Worm (Caenorhabditis elegans): ENCODE measurements around the gene Y32G9A.3.

Y32G9A.3 gene

DNA sequence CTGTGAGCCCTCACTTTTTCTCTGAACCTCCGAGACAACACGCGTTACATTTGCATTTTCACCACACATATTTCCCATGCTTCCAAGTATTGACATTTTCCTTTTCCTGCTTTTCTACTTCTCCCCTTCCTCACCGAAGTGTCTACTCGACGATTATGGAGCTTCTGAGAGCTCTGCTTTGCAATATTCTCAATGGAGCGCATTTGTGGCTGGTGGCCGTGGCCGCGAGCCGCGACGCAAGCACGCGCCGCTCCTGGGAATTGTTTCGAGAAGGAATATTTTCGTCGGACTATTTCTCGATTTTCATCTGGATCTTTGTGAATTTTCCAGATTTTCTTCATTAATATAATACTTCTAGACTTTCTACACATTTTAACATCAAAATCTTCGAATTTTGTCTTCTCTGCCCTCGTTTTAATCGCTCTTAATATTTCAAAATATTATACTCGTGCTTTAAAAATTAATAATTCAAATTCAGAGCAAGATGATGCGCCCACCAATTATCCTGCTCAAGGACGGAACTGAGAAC, 39.4 kb upstream of the Y32G9A.3 start, which contains the start of the genes T10B5.4 and cct-7 (continued):
- TF ChIP-seq ceh-58 (GFP tag; IDR thresholded peaks at IDR 0.05) = no peak
- TF ChIP-seq egl-44 (GFP tag; IDR thresholded peaks at IDR 0.05) = peak; percentile 68; the same call in 1 of the 2 replicates
- peak; percentile 58 for TF ChIP-seq unc-62 (GFP tag; optimal IDR thresholded peaks at IDR 0.05)
- no peak for TF ChIP-seq ccch-3 (GFP tag; optimal IDR thresholded peaks at IDR 0.05)
- TF ChIP-seq lsy-27 (tag; optimal IDR thresholded peaks at IDR 0.05; ENCODE audit: borderline replicate concordance, insufficient read depth) = peak; percentile 13
- TF ChIP-seq pbrm-1 (GFP tag; IDR thresholded peaks at IDR 0.05) = peak; percentile 79
- peak; percentile 34 for TF ChIP-seq die-1 (tag; optimal IDR thresholded peaks at IDR 0.05)
- TF ChIP-seq mes-4 (tag; optimal IDR thresholded peaks at IDR 0.05) = no peak
- TF ChIP-seq D2030.7 (GFP tag; IDR thresholded peaks at IDR 0.05) = peak; percentile 83
- TF ChIP-seq Y56A3A.18 (GFP tag; IDR thresholded peaks at IDR 0.05) = no peak

DNA sequence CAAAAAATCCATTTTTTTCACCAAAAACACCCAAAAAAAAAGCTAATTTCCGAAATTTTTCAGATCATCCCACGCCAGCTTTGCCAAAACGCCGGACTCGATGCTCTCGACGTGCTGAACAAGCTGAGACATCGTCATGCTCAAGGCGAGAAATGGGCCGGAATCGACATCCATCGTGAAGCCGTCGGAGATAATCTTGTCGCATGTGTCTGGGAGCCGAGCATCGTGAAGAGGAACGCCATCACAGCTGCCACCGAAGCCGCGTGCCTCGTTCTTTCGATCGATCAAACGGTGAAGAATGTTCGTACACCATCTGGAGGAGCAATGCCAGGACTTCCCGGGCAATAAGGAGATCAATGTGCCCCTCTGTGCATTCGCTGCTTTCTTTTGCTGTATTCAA, 36.4 kb upstream of the Y32G9A.3 start:
- TF ChIP-seq lin-40 (tag; optimal IDR thresholded peaks at IDR 0.05) (no peak), madf-3 (GFP tag; IDR thresholded peaks at IDR 0.05) (0 out of 2 replicates have a peak, but pooled peaks have one; percentile 65), mcd-1 (GFP tag; IDR thresholded peaks at IDR 0.05) (0 out of 2 replicates have a peak, but pooled peaks have one; percentile 16), zfh-2 (GFP tag; conservative IDR thresholded peaks at IDR 0.05) (peak; percentile 74), hmg-20 (GFP tag; IDR thresholded peaks at IDR 0.05) (no peak)

DNA sequence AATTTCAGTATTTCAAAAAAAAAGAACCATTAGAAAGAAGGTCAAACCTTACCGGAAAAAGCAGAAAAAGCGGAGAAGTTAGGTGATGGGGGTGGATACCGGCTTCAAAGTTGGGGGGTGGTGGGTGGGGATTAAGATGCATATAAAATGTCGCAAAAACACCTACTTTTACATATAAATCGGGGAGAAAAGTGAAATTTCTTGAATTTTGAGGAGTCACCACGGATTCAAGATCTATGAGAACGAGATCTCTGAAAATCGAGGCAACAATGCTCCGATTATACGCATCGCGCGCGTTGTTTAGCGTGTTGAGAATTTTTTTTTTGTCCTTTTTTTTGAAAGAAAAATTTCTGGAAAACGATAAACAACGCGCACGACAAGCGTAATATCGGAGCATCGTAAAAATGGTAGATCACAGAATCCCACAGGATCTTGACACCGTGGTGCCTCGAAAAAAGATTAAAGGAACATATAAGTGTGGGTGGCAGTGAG, 35.7 kb upstream of the Y32G9A.3 start:
- TF ChIP-seq tbx-9 (tag; optimal IDR thresholded peaks at IDR 0.05; ENCODE audit: borderline replicate concordance) (peak; percentile 34), lin-26 (GFP tag; IDR thresholded peaks at IDR 0.05) (peak; percentile 75), Y95B8A.8 (GFP tag; IDR thresholded peaks at IDR 0.05) (peak; percentile 81), ceh-100 (GFP tag; IDR thresholded peaks at IDR 0.05) (peak; percentile 91), egl-44 (GFP tag; IDR thresholded peaks at IDR 0.05) (peak; percentile 32; the same call in 1 of the 2 replicates), Y53G8AR.9 (GFP tag; conservative IDR thresholded peaks at IDR 0.05) (peak; percentile 81), T07F8.4 (tag; optimal IDR thresholded peaks at IDR 0.05) (no peak), unc-62 (GFP tag; optimal IDR thresholded peaks at IDR 0.05) (no peak), hmg-20 (GFP tag; IDR thresholded peaks at IDR 0.05) (no peak; the same call in 1 of the 2 replicates), nhr-179 (tag; optimal IDR thresholded peaks at IDR 0.05) (no peak), hlh-26 (GFP tag; conservative IDR thresholded peaks at IDR 0.05) (no peak), somi-1 (GFP tag; optimal IDR thresholded peaks at IDR 0.05) (no peak), efl-1 (GFP tag; optimal IDR thresholded peaks at IDR 0.05) (no peak), die-1 (tag; optimal IDR thresholded peaks at IDR 0.05) (no peak), C06A6.2 (GFP tag; conservative IDR thresholded peaks at IDR 0.05) (no peak), mxl-1 (tag; optimal IDR thresholded peaks at IDR 0.05) (peak; percentile 9), pha-4 (tag; optimal IDR thresholded peaks at IDR 0.05) (no peak), nfya-2 (GFP tag; IDR thresholded peaks at IDR 0.05) (no peak), mes-4 (tag; optimal IDR thresholded peaks at IDR 0.05) (no peak), F49E8.2 (tag; optimal IDR thresholded peaks at IDR 0.05; ENCODE audit: insufficient read depth) (peak; percentile 71), ztf-22 (GFP tag; optimal IDR thresholded peaks at IDR 0.05) (no peak), B0261.1 (tag; optimal IDR thresholded peaks at IDR 0.05) (peak; percentile 38), B0336.3 (GFP tag; IDR thresholded peaks at IDR 0.05) (peak; percentile 94), ceh-40 (GFP tag; IDR thresholded peaks at IDR 0.05) (peak; percentile 70; the same call in 1 of the 2 replicates), F37B4.10 (GFP tag; IDR thresholded peaks at IDR 0.05) (no peak), let-607 (tag; optimal IDR thresholded peaks at IDR 0.05) (peak in 1 of 2 experiments; percentile 40), ceh-91 (GFP tag; IDR thresholded peaks at IDR 0.05) (0 out of 2 replicates have a peak, but pooled peaks have one; percentile 27), ceh-58 (GFP tag; IDR thresholded peaks at IDR 0.05) (peak; percentile 77; the same call in 1 of the 2 replicates), ztf-28 (GFP tag; IDR thresholded peaks at IDR 0.05) (0 out of 2 replicates have a peak, but pooled peaks have one; percentile 60), nhr-80 (tag; optimal IDR thresholded peaks at IDR 0.05) (no peak), ZK185.1 (tag; optimal IDR thresholded peaks at IDR 0.05; ENCODE audit: poor library complexity, severe bottlenecking) (no peak), F23B12.7 (tag; optimal IDR thresholded peaks at IDR 0.05; ENCODE audit: insufficient read depth) (no peak), lsy-27 (tag; optimal IDR thresholded peaks at IDR 0.05; ENCODE audit: borderline replicate concordance, insufficient read depth) (no peak), ama-1 (optimal IDR thresholded peaks at IDR 0.05) (no peak), ama-1 (GFP tag; optimal IDR thresholded peaks at IDR 0.05) (peak in 1 of 2 experiments; percentile 61)

All from whole organism, young adult.